Fruit fly (Drosophila melanogaster): Measurements from ENCODE around the gene Ptx1.

Ptx1 gene

DNA sequence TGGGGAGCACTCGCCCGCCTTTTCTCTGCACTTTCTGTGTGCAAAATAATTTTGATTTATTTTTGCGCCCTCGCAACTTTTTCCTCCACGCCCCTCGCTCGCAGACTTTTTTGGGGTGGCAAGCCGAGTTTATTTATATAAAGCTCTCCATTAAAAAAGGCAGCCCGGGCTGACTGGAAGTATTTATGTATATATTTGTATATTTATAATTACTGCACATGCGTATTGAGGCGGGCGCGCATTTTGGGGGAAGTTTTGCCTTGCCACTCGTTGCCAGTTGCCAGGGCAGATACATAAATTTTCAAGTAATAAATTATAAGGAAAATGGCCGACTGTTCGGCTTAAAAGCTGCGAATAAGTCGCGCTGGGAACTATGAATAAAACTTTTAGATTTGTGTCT lies 16.1 kb downstream of the Ptx1 start:
- TF ChIP-seq CG17801 (GFP tag; optimal IDR thresholded peaks at IDR 0.05; ENCODE audit: partially characterized antibody) = no peak

DNA sequence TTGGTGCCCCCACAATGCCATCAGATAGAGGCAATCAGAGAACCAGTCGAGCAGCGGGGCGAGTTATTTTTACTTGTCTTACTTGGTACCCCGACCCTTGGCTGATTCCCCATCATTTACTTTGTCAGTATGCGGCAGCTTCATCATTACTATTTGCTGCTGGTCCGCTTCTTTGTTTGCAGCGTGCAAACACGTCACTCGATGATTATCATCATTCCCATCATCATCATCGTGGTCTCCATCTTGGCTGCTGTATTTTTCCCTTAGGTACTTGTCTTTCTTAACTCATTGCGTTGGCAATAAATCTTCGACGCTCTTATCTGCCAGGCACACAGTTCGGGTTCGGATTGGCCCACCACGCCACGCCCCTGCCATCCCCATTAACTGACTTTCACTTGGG lies 19.5 kb downstream of the Ptx1 start:
- TF ChIP-seq CG17801 (GFP tag; optimal IDR thresholded peaks at IDR 0.05; ENCODE audit: partially characterized antibody) = no peak

DNA sequence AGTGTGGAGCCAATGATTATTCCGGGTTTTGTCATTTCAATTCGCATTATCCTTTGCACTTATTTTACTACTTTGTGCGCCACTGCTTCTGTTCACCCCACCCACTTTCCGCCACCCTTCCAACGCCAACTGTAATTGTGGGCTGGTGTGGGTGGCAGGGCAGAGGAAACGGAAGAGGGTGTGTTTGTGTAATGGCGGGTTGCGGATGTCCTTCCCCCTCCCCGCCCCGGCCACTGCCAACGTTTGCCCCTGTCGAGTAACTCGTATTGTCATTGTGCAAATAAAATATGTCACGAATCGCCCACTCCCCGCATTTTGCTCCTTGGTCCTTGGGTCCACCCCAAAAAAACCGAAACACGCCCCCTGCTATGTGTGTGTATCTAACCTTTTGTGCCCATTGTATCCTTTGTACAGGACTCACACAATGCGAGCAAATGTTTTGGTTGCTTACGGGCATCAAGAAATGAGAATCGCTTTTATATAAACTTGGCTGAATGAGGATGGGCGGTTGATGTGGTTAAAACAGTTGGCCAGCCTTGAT lies 21.4 kb downstream of the Ptx1 start:
- TF ChIP-seq CG17801 (GFP tag; optimal IDR thresholded peaks at IDR 0.05; ENCODE audit: partially characterized antibody) = no peak

DNA sequence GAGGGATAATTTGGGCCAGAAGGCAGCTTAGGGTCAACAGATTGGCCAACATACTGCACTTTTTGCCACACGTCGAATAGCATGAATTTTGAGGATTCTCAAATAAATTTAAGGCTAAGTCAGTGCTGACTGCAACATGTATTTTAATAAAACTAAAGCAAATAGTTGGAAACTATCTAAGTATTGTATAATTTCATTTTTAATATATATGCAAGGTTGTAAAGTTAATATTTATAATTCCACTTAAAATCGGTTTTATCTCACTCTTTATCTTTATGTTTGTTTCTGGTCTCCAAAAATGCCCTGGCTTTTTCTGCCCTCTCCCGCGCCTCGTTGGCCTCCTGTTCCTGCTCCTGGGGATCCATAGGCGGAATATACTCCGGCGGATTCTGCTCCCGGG lies 23.9 kb downstream of the Ptx1 start, which contains the start of gene CG15549:
CG15549 (minus strand) TSS at position 101 of the 400 bp plus-strand sequence.
- TF ChIP-seq CG17801 (GFP tag; optimal IDR thresholded peaks at IDR 0.05; ENCODE audit: partially characterized antibody) = no peak

DNA sequence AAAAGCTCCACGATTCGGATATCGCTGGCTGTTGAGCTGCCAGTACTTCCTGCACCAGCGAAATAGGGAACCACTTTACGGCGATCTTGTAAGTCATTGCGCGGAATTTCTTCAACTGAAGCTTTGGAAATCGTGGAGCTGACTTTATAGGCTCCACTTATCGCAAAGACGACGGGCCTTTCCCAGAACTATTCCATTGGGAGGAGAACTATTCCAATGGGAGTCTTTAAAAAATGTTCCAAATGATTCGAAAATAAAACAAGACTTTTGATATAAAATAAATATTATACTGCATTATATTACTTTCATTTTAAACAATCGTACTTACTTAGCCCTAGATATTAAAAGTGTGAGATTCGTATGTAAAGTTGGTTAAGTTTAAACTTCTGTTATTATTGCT lies 24.4 kb downstream of the Ptx1 start, which contains the start of gene CG15550:
CG15550 (minus strand) TSS at position 101 of the 400 bp plus-strand sequence.
- TF ChIP-seq CG17801 (GFP tag; optimal IDR thresholded peaks at IDR 0.05; ENCODE audit: partially characterized antibody) = no peak

DNA sequence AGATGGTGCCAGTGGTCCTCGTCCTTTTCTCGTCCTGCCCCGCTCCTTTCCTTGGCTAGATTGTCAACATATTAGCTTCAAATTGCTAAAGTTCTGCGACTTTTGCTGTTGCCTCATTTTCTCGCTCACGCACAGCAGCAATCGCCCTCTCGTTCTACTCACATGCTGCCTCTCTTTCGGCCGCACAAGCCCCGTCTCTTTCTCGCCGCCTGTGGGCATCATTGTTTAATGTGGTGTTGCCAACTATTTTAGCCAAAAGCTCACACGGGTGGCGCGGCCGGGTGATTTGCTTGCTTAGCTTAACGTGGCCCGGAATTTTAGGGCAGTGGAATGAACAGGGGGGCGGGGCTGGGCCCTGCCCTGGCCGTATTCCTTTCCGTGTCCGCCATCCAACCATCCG lies 27.7 kb downstream of the Ptx1 start:
- no peak for TF ChIP-seq CG17801 (GFP tag; optimal IDR thresholded peaks at IDR 0.05; ENCODE audit: partially characterized antibody)

DNA sequence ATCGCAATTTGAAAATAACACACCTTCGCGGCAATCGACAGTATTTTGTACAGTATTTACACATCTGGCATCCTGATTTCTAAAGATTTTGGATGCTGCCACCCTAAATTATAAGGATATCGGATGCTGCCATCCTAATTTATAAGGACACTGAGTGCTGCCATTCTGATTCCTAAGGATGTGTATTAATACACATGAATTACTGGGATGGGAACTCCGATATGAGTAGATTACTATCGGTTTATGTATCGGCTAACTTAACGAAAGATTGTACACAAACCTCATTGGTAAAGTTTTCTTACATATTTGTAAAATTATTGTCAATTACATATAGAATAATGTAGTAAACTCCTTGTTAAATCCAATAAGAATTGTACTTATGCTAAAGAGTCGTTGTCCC lies 33.8 kb downstream of the Ptx1 start:
- no peak for TF ChIP-seq CG17801 (GFP tag; optimal IDR thresholded peaks at IDR 0.05; ENCODE audit: partially characterized antibody)

DNA sequence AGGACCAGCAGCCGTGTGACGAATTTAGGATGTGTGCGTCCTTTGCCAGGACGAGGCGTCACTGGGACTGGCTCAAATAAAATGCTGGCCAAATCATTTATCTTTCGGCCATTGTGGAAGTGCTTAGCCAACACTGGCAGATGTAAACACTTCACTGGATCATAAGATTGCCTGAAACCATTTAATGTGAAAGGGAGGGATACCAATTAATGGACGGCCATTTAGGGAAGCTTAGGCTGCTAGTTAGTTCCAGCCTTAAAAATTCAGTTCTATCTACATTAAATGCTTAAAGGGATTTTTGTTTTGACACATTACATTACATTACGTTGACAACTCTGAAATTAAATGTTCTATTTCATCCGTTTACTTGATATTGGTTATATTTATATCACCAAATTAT lies 46.8 kb downstream of the Ptx1 start, which contains the start of gene CG15548:
CG15548 (plus strand) TSS at position 301 of the 400 bp plus-strand sequence.
- TF ChIP-seq CG17801 (GFP tag; optimal IDR thresholded peaks at IDR 0.05; ENCODE audit: partially characterized antibody) = no peak

DNA sequence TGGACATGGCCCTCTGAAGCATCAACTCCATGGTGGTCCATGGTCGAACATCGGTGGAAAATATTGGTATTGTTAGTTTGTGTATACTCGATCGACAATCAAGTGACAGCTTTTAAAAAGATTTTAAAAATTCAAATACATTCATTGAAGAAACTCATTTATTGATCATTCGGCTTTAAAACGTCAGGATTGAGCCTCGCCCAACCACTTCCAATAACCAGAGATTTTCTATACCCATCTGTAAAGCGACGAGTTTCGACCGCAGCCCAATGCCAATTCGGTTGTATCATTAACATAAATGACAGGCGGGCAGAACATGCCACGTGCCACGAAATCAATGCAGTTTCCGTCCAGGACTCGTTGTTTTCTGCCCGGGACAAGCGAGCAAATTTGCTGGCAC lies 51.7 kb downstream of the Ptx1 start, which contains the start of gene Ctr1C:
Ctr1C (minus strand) TSS at position 101 of the 400 bp plus-strand sequence.
- TF ChIP-seq CG17801 (GFP tag; optimal IDR thresholded peaks at IDR 0.05; ENCODE audit: partially characterized antibody) = no peak

Data from ovary, adult (tissue).